Fruit fly (Drosophila melanogaster) S2 (cell line): ENCODE results near the gene CG14961.

Source experiments
- CG8478 ChIP-seq: fragments of >200 bp; optimal IDR thresholded peaks from 2 replicates; lab custom pipeline; 2018
- CTCF ChIP-seq, 2 experiments: fragments of >200 bp; optimal IDR thresholded peaks; 2 replicates each; lab custom pipeline; 2018

dm6 chr3L:3339695-3340226, 9.9 kb downstream of the CG14961 start:
- no peak for TF ChIP-seq CG8478
- TF ChIP-seq CTCF (optimal IDR thresholded peaks at IDR 0.05; lab: Kevin White, UChicago) = no peak
